Worm (Caenorhabditis elegans): Measurements from ENCODE around the gene Y54F10AM.11.

Y54F10AM.11 gene

ce11 chrIII:2528621-2529113 is 35.1 kb downstream of the Y54F10AM.11 start, which contains the start of the genes Y54F10AM.15, rbc-2 and ndua-8:
TSS of gene Y54F10AM.15 (minus strand) at chrIII:2528679.
TSS of gene rbc-2 (minus strand) at chrIII:2528689.
TSS of gene ndua-8 (plus strand) at chrIII:2529063.
- TF ChIP-seq jun-1 (tag; optimal IDR thresholded peaks at IDR 0.05): peak; percentile 85
- TF ChIP-seq dsc-1 (tag; optimal IDR thresholded peaks at IDR 0.05): peak; percentile 89
- no peak for TF ChIP-seq nhr-28 (tag; optimal IDR thresholded peaks at IDR 0.05)
- TF ChIP-seq nhr-19 (GFP tag; conservative IDR thresholded peaks at IDR 0.05): peak; percentile 94
- peak; percentile 70 for TF ChIP-seq aly-2 (tag; optimal IDR thresholded peaks at IDR 0.05)
- no peak for TF ChIP-seq alr-1 (tag; optimal IDR thresholded peaks at IDR 0.05; ENCODE audit: borderline replicate concordance)
- TF ChIP-seq nhr-84 (tag; optimal IDR thresholded peaks at IDR 0.05): no peak
- no peak for TF ChIP-seq sptf-1 (tag; optimal IDR thresholded peaks at IDR 0.05)
- no peak for TF ChIP-seq pag-3 (tag; optimal IDR thresholded peaks at IDR 0.05; ENCODE audit: borderline replicate concordance, insufficient read depth)
- peak; percentile 96 for TF ChIP-seq fkh-8 (tag; optimal IDR thresholded peaks at IDR 0.05)
- no peak for TF ChIP-seq pqm-1 (tag; optimal IDR thresholded peaks at IDR 0.05)
- no peak for TF ChIP-seq hlh-17 (GFP tag; optimal IDR thresholded peaks at IDR 0.05; ENCODE audit: borderline replicate concordance)
- no peak for TF ChIP-seq lin-14 (GFP tag; optimal IDR thresholded peaks at IDR 0.05)
- TF ChIP-seq C04F5.9 (tag; optimal IDR thresholded peaks at IDR 0.05): peak; percentile 88
- TF ChIP-seq fkh-10 (GFP tag; optimal IDR thresholded peaks at IDR 0.05): peak; percentile 73
- peak in 4 of 6 experiments; percentile 38 to 86 (median 67) for TF ChIP-seq elt-3 (tag; optimal IDR thresholded peaks at IDR 0.05)
- peak; percentile 74 for TF ChIP-seq mab-9 (GFP tag; IDR thresholded peaks at IDR 0.05)
- peak; percentile 52 for TF ChIP-seq ceh-8 (GFP tag; optimal IDR thresholded peaks at IDR 0.05)
- TF ChIP-seq tlp-1 (tag; optimal IDR thresholded peaks at IDR 0.05): no peak
- peak; percentile 91 for TF ChIP-seq nhr-90 (tag; optimal IDR thresholded peaks at IDR 0.05; ENCODE audit: poor library complexity)
- peak; percentile 73 for TF ChIP-seq aha-1 (tag; optimal IDR thresholded peaks at IDR 0.05)
- TF ChIP-seq snu-23 (GFP tag; optimal IDR thresholded peaks at IDR 0.05): peak; percentile 96
- TF ChIP-seq egl-27 (tag; optimal IDR thresholded peaks at IDR 0.05): peak in 1 of 2 experiments; percentile 74
- TF ChIP-seq nhr-237 (tag; optimal IDR thresholded peaks at IDR 0.05): peak; percentile 72
- TF ChIP-seq ceh-82 (tag; optimal IDR thresholded peaks at IDR 0.05): peak; percentile 97 to 98 (median 98)
- peak; percentile 87 for TF ChIP-seq nhr-77 (tag; optimal IDR thresholded peaks at IDR 0.05)
- peak; percentile 72 for TF ChIP-seq snpc-4 (tag; optimal IDR thresholded peaks at IDR 0.05)
- TF ChIP-seq nhr-85 (tag): peak; percentile 92
- peak; percentile 77 for TF ChIP-seq ceh-88 (GFP tag; IDR thresholded peaks at IDR 0.05)
- peak; percentile 94 for TF ChIP-seq skn-1 (tag; optimal IDR thresholded peaks at IDR 0.05)
- peak; percentile 74 for TF ChIP-seq unc-130 (tag; optimal IDR thresholded peaks at IDR 0.05)
- no peak for TF ChIP-seq ama-1 (optimal IDR thresholded peaks at IDR 0.05)
- TF ChIP-seq blmp-1 (tag; optimal IDR thresholded peaks at IDR 0.05): peak; percentile 78
- peak; percentile 93 for TF ChIP-seq xbp-1 (tag; optimal IDR thresholded peaks at IDR 0.05)
- no peak for TF ChIP-seq C34B4.2 (tag; optimal IDR thresholded peaks at IDR 0.05)
- TF ChIP-seq nhr-11 (tag; optimal IDR thresholded peaks at IDR 0.05): peak; percentile 88
- peak; percentile 80 for TF ChIP-seq sox-4 (tag; optimal IDR thresholded peaks at IDR 0.05)
- peak in 1 of 2 experiments; percentile 76 for TF ChIP-seq mdl-1 (tag; optimal IDR thresholded peaks at IDR 0.05)
- TF ChIP-seq efl-3 (GFP tag; optimal IDR thresholded peaks at IDR 0.05): no peak
- TF ChIP-seq lin-39 (tag; optimal IDR thresholded peaks at IDR 0.05): peak; percentile 93
- no peak for TF ChIP-seq lir-3 (tag; optimal IDR thresholded peaks at IDR 0.05; ENCODE audit: poor library complexity)
- TF ChIP-seq efl-1 (optimal IDR thresholded peaks at IDR 0.05): peak; percentile 92 to 93
- peak; percentile 83 to 98 for TF ChIP-seq efl-1 (GFP tag; optimal IDR thresholded peaks at IDR 0.05 in 1 of 2)
- peak; percentile 92 for TF ChIP-seq swsn-7 (tag; optimal IDR thresholded peaks at IDR 0.05)
- TF ChIP-seq mep-1 (tag; optimal IDR thresholded peaks at IDR 0.05): peak; percentile 98
- TF ChIP-seq C16A3.4 (tag; optimal IDR thresholded peaks at IDR 0.05): peak; percentile 95
- peak; percentile 84 for TF ChIP-seq pax-3 (tag; optimal IDR thresholded peaks at IDR 0.05)
- TF ChIP-seq ets-5 (GFP tag; IDR thresholded peaks at IDR 0.05): no peak
- TF ChIP-seq F16B12.6 (tag; optimal IDR thresholded peaks at IDR 0.05): peak; percentile 72
- TF ChIP-seq lin-15B (tag; optimal IDR thresholded peaks at IDR 0.05): peak; percentile 89
- TF ChIP-seq zag-1 (tag; optimal IDR thresholded peaks at IDR 0.05): peak; percentile 51
- TF ChIP-seq mef-2 (tag; optimal IDR thresholded peaks at IDR 0.05): peak; percentile 59
- TF ChIP-seq lsy-2 (tag; optimal IDR thresholded peaks at IDR 0.05): peak; percentile 96 to 97
